Worm (Caenorhabditis elegans) whole organism, L1 larva: ENCODE measurements around the gene hmit-1.2.

Source experiments
- C04F5.9 ChIP-seq: sonication (generic microtip); optimal IDR thresholded peaks from 2 replicates; lab custom pipeline; 2016; ENCODE audit warnings: missing genetic modification characterization, missing compliant biosample characterization
- C16A3.4 ChIP-seq: fragments of 150-350 bp; optimal IDR thresholded peaks from 2 replicates; lab custom pipeline; 2014; ENCODE audit warnings: missing biosample characterization, missing genetic modification characterization
- C34B4.2 ChIP-seq: sonication (generic microtip); optimal IDR thresholded peaks from 2 replicates; lab custom pipeline; 2017; ENCODE audit warnings: mild to moderate bottlenecking, missing genetic modification characterization, missing compliant biosample characterization
- F16B12.6 ChIP-seq: fragments of 150-350 bp; optimal IDR thresholded peaks from 2 replicates; lab custom pipeline; 2014; ENCODE audit warnings: missing biosample characterization, missing genetic modification characterization
- ceh-82 ChIP-seq, 3 experiments: fragments of 150-350 bp in 1 of 3; sonication (generic microtip) in 2 of 3; optimal IDR thresholded peaks; 2 replicates each; lab custom pipeline; 2014 to 2017; ENCODE audit warnings: missing biosample characterization in 3 of 3, missing genetic modification characterization in 3 of 3
- ceh-88 ChIP-seq: fragments of 200-800 bp; sonication (Bioruptor generic); IDR thresholded peaks from 2 replicates; pipeline ENCODE4 v1.3.6; 2022; ENCODE audit warnings: missing genetic modification characterization, missing compliant biosample characterization
- ceh-90 ChIP-seq: sonication (generic microtip); optimal IDR thresholded peaks from 2 replicates; lab custom pipeline; 2016; ENCODE audit warnings: missing genetic modification characterization, missing compliant biosample characterization
- ces-1 ChIP-seq: fragments of 150-350 bp; optimal IDR thresholded peaks from 2 replicates; lab custom pipeline; 2014; ENCODE audit warnings: missing biosample characterization, missing genetic modification reagents, missing genetic modification characterization
- efl-1 ChIP-seq, 4 experiments: fragments of 150-350 bp; optimal IDR thresholded peaks in 3 of 4; peaks in 1 of 4; 1 replicate in 1 of 4; 2 replicates in 3 of 4; lab custom pipeline; 2014; ENCODE audit warnings: missing biosample characterization in 2 of 4, missing genetic modification characterization in 2 of 4, missing genetic modification reagents in 2 of 4
- egl-13 ChIP-seq: sonication (generic microtip); optimal IDR thresholded peaks from 2 replicates; lab custom pipeline; 2016; ENCODE audit warnings: missing genotype, missing genetic modification reagents, missing genetic modification characterization, missing compliant biosample characterization
- egl-27 ChIP-seq, 2 experiments: fragments of 150-350 bp in 1 of 2; sonication (generic microtip); optimal IDR thresholded peaks; 3 replicates each; lab custom pipeline; 2017 to 2018; ENCODE audit warnings: missing biosample characterization in 2 of 2, missing genetic modification characterization in 2 of 2, missing genetic modification reagents in 2 of 2
- elt-3 ChIP-seq, 6 experiments: fragments of 150-350 bp in 1 of 6; sonication (generic microtip); optimal IDR thresholded peaks; 2 replicates each; lab custom pipeline; 2017 to 2018; ENCODE audit warnings: missing biosample characterization in 6 of 6, missing genetic modification characterization in 6 of 6, inconsistent platforms in 1 of 6
- ets-5 ChIP-seq: fragments of 200-800 bp; sonication (Bioruptor generic); IDR thresholded peaks from 2 replicates; pipeline ENCODE4 v1.3.6; 2022; ENCODE audit warnings: missing genetic modification characterization, missing compliant biosample characterization
- fkh-10 ChIP-seq: sonication (generic microtip); optimal IDR thresholded peaks from 2 replicates; lab custom pipeline; 2017; ENCODE audit warnings: missing biosample characterization, missing genetic modification reagents, missing genetic modification characterization
- fkh-8 ChIP-seq: sonication (generic microtip); optimal IDR thresholded peaks from 2 replicates; lab custom pipeline; 2016; ENCODE audit warnings: mild to moderate bottlenecking, missing genetic modification characterization, missing compliant biosample characterization
- grh-1 ChIP-seq: fragments of 200-800 bp; sonication (Bioruptor generic); IDR thresholded peaks from 2 replicates; pipeline ENCODE4 v1.3.6; 2022; ENCODE audit warnings: missing genetic modification reagents, missing genetic modification characterization, missing compliant biosample characterization
- isw-1 ChIP-seq: fragments of 200-800 bp; sonication (Bioruptor generic); IDR thresholded peaks from 2 replicates; pipeline ENCODE4 v1.3.6; 2022; ENCODE audit warnings: missing genetic modification characterization, missing compliant biosample characterization
- jun-1 ChIP-seq: fragments of 150-350 bp; optimal IDR thresholded peaks from 2 replicates; lab custom pipeline; 2014; ENCODE audit warnings: missing biosample characterization, missing genetic modification reagents, missing genetic modification characterization
- lin-14 ChIP-seq: fragments of 200-800 bp; sonication (Bioruptor generic); optimal IDR thresholded peaks from 2 replicates; lab custom pipeline; 2018; ENCODE audit warnings: mild to moderate bottlenecking, missing genetic modification characterization, moderate library complexity, missing compliant biosample characterization
- lir-3 ChIP-seq: sonication (generic microtip); optimal IDR thresholded peaks from 2 replicates; lab custom pipeline; 2016; ENCODE audit warnings: mild to moderate bottlenecking, missing genetic modification characterization, moderate library complexity, missing compliant biosample characterization; ENCODE audit not compliant: poor library complexity
- lsy-2 ChIP-seq, 2 experiments: fragments of 150-350 bp; optimal IDR thresholded peaks; 2 replicates each; lab custom pipeline; 2014; ENCODE audit warnings: missing biosample characterization in 2 of 2, missing genetic modification characterization in 2 of 2
- mab-9 ChIP-seq: fragments of 200-800 bp; sonication (Bioruptor generic); IDR thresholded peaks from 2 replicates; pipeline ENCODE4 v1.3.6; 2022; ENCODE audit warnings: missing genetic modification reagents, missing genetic modification characterization, missing compliant biosample characterization
- mdl-1 ChIP-seq, 2 experiments: fragments of 150-350 bp; optimal IDR thresholded peaks; 2 replicates each; lab custom pipeline; 2014 to 2017; ENCODE audit warnings: missing biosample characterization in 2 of 2, missing genetic modification characterization in 2 of 2, inconsistent platforms in 1 of 2
- mef-2 ChIP-seq: fragments of 150-350 bp; optimal IDR thresholded peaks from 2 replicates; lab custom pipeline; 2014; ENCODE audit warnings: missing biosample characterization, missing genetic modification characterization
- nhr-19 ChIP-seq: fragments of 200-800 bp; sonication (Bioruptor generic); conservative IDR thresholded peaks from 2 replicates; pipeline ENCODE4 v1.3.6; 2022; ENCODE audit warnings: missing genetic modification characterization, missing compliant biosample characterization
- nhr-237 ChIP-seq: fragments of 150-350 bp; optimal IDR thresholded peaks from 2 replicates; lab custom pipeline; 2014; ENCODE audit warnings: missing biosample characterization, missing genetic modification characterization
- nhr-71 ChIP-seq: sonication (generic microtip); optimal IDR thresholded peaks from 2 replicates; lab custom pipeline; 2016; ENCODE audit warnings: mild to moderate bottlenecking, missing genetic modification characterization, moderate library complexity, missing compliant biosample characterization
- nhr-77 ChIP-seq: fragments of 150-350 bp; optimal IDR thresholded peaks from 2 replicates; lab custom pipeline; 2014; ENCODE audit warnings: missing biosample characterization, missing genetic modification characterization
- nhr-85 ChIP-seq: sonication (generic microtip); peaks from one replicate; lab custom pipeline; 2016; ENCODE audit warnings: missing genetic modification characterization, inconsistent platforms, missing compliant biosample characterization
- pag-3 ChIP-seq: sonication (generic microtip); optimal IDR thresholded peaks from 2 replicates; lab custom pipeline; 2017; ENCODE audit warnings: missing genetic modification characterization, mild to moderate bottlenecking, missing compliant biosample characterization, antibody characterized with exemption, borderline replicate concordance; ENCODE audit not compliant: insufficient read depth
- rnt-1 ChIP-seq: sonication (generic microtip); optimal IDR thresholded peaks from 2 replicates; lab custom pipeline; 2016; ENCODE audit warnings: mild to moderate bottlenecking, missing genetic modification characterization, moderate library complexity, missing compliant biosample characterization
- snpc-4 ChIP-seq: fragments of 150-350 bp; optimal IDR thresholded peaks from 2 replicates; lab custom pipeline; 2014; ENCODE audit warnings: missing biosample characterization, missing genetic modification characterization
- snu-23 ChIP-seq: sonication (generic microtip); optimal IDR thresholded peaks from 2 replicates; lab custom pipeline; 2016; ENCODE audit warnings: missing genetic modification characterization, missing compliant biosample characterization
- swsn-7 ChIP-seq: sonication (generic microtip); optimal IDR thresholded peaks from 2 replicates; lab custom pipeline; 2016; ENCODE audit warnings: missing genetic modification characterization, missing compliant biosample characterization
- unc-130 ChIP-seq: fragments of 150-350 bp; optimal IDR thresholded peaks from 2 replicates; lab custom pipeline; 2017; ENCODE audit warnings: missing biosample characterization, missing genetic modification characterization, inconsistent platforms
- zag-1 ChIP-seq: fragments of 150-350 bp; optimal IDR thresholded peaks from 2 replicates; lab custom pipeline; 2014; ENCODE audit warnings: missing biosample characterization, missing genetic modification characterization

hmit-1.2 gene

ce11 chrV:18533606-18534005 is 9.0 kb downstream of the hmit-1.2 start, which contains the start of gene ints-5 (continued):
- TF ChIP-seq ceh-90 = no peak
- TF ChIP-seq C34B4.2 = no peak
- TF ChIP-seq C16A3.4 (tag; lab: Kevin White, UChicago) = peak; percentile 69
- no peak for TF ChIP-seq ets-5 (GFP tag; lab: Robert Waterston, UW)
- peak; percentile 75 for TF ChIP-seq rnt-1 (tag; lab: Kevin White, UChicago)
- peak; percentile 82 for TF ChIP-seq nhr-19
- TF ChIP-seq fkh-8 = peak; percentile 59
- peak; percentile 35 for TF ChIP-seq nhr-77 (tag; lab: Kevin White, UChicago)

- no peak for TF ChIP-seq grh-1
These were observed 11.5 kb downstream of the hmit-1.2 start for ce11 chrV:18536015-18536414.

ce11 chrV:18553750-18554149 is 29.2 kb downstream of the hmit-1.2 start, which contains the start of gene Y51A2D.8:
TSS of gene Y51A2D.8 (minus strand) at chrV:18553850.
- TF ChIP-seq egl-27 (tag; optimal IDR thresholded peaks at IDR 0.05; lab: Kevin White, UChicago) (no peak), mdl-1 (tag; optimal IDR thresholded peaks at IDR 0.05; lab: Kevin White, UChicago) (no peak), F16B12.6 (no peak), unc-130 (tag; lab: Kevin White, UChicago) (no peak), ceh-82 (tag; optimal IDR thresholded peaks at IDR 0.05; lab: Kevin White, UChicago) (no peak), C04F5.9 (tag; lab: Kevin White, UChicago) (no peak), mab-9 (GFP tag; lab: Robert Waterston, UW) (no peak), lin-14 (no peak), snpc-4 (no peak), fkh-10 (GFP tag; lab: Kevin White, UChicago) (no peak), elt-3 (tag; optimal IDR thresholded peaks at IDR 0.05; lab: Kevin White, UChicago) (no peak), mef-2 (tag; lab: Kevin White, UChicago) (no peak), zag-1 (tag; lab: Kevin White, UChicago) (no peak), nhr-237 (tag; lab: Kevin White, UChicago) (no peak), jun-1 (tag; lab: Kevin White, UChicago) (no peak), ces-1 (GFP tag; lab: Kevin White, UChicago) (no peak), ceh-88 (no peak), ets-5 (GFP tag; lab: Robert Waterston, UW) (no peak), nhr-85 (tag; lab: Kevin White, UChicago) (no peak), pag-3 (no peak)

ce11 chrV:18556488-18556887 is 31.9 kb downstream of the hmit-1.2 start, which contains the start of the genes ttr-24 and ttr-25:
TSS of gene ttr-24 (minus strand) at chrV:18556643.
TSS of gene ttr-25 (plus strand) at chrV:18556714.
- no peak for TF ChIP-seq lsy-2 (tag; optimal IDR thresholded peaks at IDR 0.05; lab: Kevin White, UChicago)
- TF ChIP-seq rnt-1 (tag; lab: Kevin White, UChicago) = peak; percentile 51
- TF ChIP-seq lin-14 = peak; percentile 32
- no peak for TF ChIP-seq efl-1 (optimal IDR thresholded peaks at IDR 0.05; lab: Kevin White, UChicago)
- no peak for TF ChIP-seq efl-1 (GFP tag; optimal IDR thresholded peaks at IDR 0.05 in 1 of 2; lab: Kevin White, UChicago)
- no peak for TF ChIP-seq egl-13 (tag; lab: Kevin White, UChicago)
- no peak for TF ChIP-seq pag-3
- no peak for TF ChIP-seq snu-23
- no peak for TF ChIP-seq nhr-237 (tag; lab: Kevin White, UChicago)
- no peak for TF ChIP-seq swsn-7 (tag; lab: Kevin White, UChicago)
- TF ChIP-seq unc-130 (tag; lab: Kevin White, UChicago) = peak; percentile 38
- peak; percentile 42 for TF ChIP-seq nhr-71
- peak; percentile 28 for TF ChIP-seq nhr-19
- no peak for TF ChIP-seq isw-1
- TF ChIP-seq lir-3 (tag; lab: Kevin White, UChicago) = no peak
- TF ChIP-seq ceh-90 = no peak
